Fruit fly (Drosophila melanogaster): ENCODE data around the gene ckd.

ckd gene

DNA sequence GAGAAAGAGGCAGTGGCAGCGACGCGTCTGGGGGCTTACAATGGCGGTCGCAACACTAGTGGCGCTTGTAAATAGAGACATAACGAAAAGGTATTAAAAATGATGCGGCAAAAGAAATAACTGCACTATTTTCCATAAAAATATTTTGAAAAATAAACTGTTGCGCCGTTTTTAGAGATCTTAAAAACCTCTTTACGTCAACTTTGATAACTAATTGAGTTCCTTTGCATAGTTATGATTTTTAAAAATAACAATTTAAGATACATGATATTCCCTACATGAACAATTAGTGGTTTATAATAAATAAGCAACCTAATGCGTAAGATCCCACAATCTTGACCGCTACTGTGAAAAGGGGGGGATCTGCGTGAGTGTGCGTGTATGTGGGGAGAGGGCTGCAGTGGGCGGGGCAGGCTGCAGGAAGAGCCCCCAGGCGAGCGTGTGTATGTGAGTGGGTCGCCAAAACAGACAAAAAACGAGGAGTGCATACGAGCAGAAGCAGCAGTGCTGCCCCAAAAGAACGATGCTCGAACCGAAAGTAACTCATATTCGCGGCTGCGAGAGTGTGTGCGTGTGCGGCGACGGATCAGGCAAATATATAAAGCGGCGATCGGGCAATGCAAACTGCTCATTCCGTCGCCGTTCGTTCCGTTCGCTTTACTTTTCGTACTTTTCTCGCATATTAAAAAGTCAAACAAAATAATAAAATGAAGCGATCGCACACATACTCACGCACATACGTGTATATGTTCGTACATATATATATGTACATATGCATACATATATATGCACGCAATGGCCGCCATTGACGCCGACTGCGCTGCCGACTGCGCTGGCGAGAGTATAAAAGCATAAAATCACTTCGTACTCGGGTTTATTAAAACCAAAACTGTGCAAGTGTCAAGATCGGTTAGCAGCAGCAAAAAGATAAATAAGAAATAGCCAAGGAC is 8.7 kb upstream of the ckd start:
- no peak for TF ChIP-seq pan (optimal IDR thresholded peaks at IDR 0.05)
- no peak for TF ChIP-seq Dll (optimal IDR thresholded peaks at IDR 0.05)
- no peak for TF ChIP-seq CG8478 (optimal IDR thresholded peaks at IDR 0.05)
- TF ChIP-seq psq (optimal IDR thresholded peaks at IDR 0.05): no peak
- TF ChIP-seq EcR (GFP tag; optimal IDR thresholded peaks at IDR 0.05): no peak
- no peak for TF ChIP-seq usp (GFP tag; optimal IDR thresholded peaks at IDR 0.05)

DNA sequence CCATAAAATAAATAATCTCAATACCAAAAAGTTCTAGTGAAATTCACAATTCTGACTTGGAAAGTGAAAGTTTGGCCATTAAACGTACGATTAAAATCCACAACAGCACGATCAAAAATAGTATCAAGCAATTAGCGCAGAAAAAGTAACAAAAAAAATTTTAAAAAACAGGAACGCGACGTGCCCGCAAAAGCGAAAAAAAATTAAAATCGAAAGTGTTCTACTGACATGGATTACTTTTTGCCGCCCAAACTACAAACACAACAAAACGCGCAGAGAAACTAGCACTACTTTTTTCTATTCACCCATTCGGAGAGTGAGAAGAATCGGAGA is 8.0 kb upstream of the ckd start:
- TF ChIP-seq pan (optimal IDR thresholded peaks at IDR 0.05): no peak
- TF ChIP-seq usp (GFP tag; optimal IDR thresholded peaks at IDR 0.05): no peak
- TF ChIP-seq psq (optimal IDR thresholded peaks at IDR 0.05): no peak
- no peak for TF ChIP-seq CG8478 (optimal IDR thresholded peaks at IDR 0.05)
- no peak for TF ChIP-seq EcR (GFP tag; optimal IDR thresholded peaks at IDR 0.05)
- no peak for TF ChIP-seq Dll (optimal IDR thresholded peaks at IDR 0.05)

DNA sequence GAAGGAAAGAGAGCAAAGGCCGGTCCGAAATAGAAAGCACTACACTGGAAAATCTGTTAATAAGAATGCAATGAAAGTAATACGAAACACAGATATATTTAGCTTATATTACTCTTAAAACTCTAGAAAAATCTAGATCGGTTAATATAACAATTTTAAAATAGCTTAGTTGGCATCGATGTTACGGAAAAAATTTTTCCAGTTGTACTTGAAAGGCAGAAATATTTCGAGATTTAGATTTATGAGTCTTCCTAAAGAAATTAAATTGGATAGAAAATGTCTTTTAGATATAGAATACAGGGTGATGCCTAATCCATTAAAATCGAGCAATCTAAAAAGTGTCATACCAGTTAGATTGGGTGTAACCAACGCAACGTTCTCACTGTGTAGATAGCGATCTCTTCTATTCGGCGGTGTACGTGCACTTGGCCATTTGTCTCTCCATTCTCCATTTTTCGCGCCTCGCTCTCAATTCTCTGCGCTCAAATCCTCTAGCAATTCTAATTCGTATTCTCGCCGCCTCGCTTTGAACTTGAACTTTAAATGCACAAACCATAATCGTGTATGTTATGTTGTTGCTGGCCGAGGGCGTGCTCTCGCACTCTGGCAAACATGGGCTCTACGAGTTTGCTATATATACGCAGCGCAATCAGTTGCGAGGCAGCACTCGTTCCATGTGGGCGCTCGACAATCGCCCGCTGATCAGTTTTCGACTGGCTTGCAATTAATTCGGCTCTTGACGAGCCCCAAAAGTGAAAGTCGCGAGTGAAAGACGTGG is 7.5 kb upstream of the ckd start:
- no peak for TF ChIP-seq psq (optimal IDR thresholded peaks at IDR 0.05)
- TF ChIP-seq usp (GFP tag; optimal IDR thresholded peaks at IDR 0.05): no peak
- no peak for TF ChIP-seq CG8478 (optimal IDR thresholded peaks at IDR 0.05)
- no peak for TF ChIP-seq pan (optimal IDR thresholded peaks at IDR 0.05)

DNA sequence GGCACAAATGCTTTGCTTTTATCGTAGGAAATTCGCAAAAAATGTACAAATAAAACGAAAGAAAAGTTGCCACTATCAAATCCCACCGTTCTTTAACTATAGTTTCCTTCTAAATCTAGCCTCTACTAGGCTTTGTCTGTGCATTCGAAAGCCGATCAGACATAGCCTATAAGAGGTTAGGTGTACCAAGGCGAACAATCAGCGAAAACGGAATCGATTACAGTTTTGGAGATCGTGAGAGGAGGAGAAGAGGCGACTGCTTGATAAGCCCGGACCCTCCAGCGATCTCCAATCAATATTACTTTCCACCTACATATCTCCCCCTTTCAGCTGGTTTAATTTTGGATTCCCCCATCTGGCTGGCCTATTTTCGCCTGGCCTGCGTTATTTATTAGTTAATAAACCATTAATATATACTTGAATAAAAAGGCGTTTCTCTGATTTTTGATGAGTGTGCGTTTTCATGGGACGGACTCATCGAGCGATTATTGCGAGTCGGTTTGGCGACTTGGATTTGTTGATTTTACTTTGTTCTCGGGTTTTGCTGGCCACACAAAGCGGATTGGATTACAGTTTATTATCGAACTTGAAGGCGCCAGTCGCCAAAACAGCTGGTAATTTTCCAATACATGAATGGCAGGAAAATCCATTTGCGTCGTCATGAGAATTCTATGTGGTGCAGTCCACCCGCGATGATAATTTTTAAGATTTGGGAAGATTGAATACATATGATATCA is 6.6 kb upstream of the ckd start:
- TF ChIP-seq EcR (GFP tag; optimal IDR thresholded peaks at IDR 0.05): no peak
- no peak for TF ChIP-seq pan (optimal IDR thresholded peaks at IDR 0.05)
- TF ChIP-seq psq (optimal IDR thresholded peaks at IDR 0.05): no peak
- no peak for TF ChIP-seq CG8478 (optimal IDR thresholded peaks at IDR 0.05)
- no peak for TF ChIP-seq Dll (optimal IDR thresholded peaks at IDR 0.05)
- TF ChIP-seq usp (GFP tag; optimal IDR thresholded peaks at IDR 0.05): no peak

DNA sequence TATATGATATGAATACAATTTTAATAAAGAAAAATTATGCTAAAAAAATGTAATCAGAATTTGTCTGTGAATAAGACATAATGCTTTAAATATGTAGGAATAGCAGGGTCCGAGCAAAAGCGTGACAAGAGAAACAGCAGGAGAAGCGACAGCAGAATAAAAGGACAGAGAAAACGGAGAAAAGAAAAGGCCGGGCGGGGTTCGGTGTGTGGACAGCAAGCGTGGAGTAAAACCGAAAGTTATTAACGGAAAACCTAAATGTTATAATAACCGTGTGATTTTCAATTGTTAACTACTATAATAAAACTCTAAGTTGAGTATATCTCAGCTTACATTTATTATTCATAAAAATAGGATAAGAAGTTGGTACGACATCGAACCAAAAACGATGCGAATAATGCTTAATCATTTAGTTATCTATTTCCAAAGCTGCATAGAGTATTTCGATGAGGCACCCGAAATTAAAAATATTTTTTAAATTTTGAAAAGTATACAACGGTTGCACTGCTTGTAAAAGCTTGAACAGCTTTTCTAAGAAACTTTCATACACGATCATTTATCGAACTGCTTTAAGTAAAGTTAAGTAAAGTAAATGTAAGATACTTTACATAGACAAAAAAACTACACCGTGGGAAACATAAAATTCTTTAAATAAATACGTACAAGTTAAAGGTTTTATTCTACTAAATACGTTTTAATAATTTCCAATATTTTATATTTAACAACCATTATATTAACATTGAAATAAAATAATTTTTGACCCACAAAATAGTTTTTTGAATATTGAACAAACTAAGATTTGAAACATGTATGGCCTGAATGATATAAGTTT is 5.8 kb upstream of the ckd start:
- TF ChIP-seq usp (GFP tag; optimal IDR thresholded peaks at IDR 0.05): no peak
- TF ChIP-seq pan (optimal IDR thresholded peaks at IDR 0.05): no peak
- no peak for TF ChIP-seq psq (optimal IDR thresholded peaks at IDR 0.05)
- TF ChIP-seq CG8478 (optimal IDR thresholded peaks at IDR 0.05): no peak
- TF ChIP-seq EcR (GFP tag; optimal IDR thresholded peaks at IDR 0.05): no peak
- TF ChIP-seq Dll (optimal IDR thresholded peaks at IDR 0.05): no peak

DNA sequence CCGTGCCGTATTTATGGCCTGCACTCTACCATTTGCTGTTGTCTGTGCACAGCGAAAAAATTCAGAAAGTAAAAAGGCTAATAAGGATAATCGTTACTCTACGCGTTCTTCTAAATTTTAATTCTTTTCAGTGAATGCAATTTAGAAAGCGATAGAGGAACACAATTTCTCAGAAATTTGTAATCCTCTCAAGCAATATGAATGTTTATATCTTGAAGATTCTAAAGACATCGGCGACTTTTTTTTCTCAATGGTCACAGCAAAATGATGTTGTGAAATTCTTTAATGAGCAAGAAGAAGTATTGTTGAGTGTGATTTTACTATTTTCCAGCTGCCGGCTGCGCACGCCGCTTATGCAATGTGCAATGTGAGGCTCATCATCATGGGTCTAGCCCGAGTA is 4.8 kb upstream of the ckd start:
- TF ChIP-seq psq (optimal IDR thresholded peaks at IDR 0.05) (no peak), CG8478 (optimal IDR thresholded peaks at IDR 0.05) (no peak), pan (optimal IDR thresholded peaks at IDR 0.05) (no peak), EcR (GFP tag; optimal IDR thresholded peaks at IDR 0.05) (no peak), Dll (optimal IDR thresholded peaks at IDR 0.05) (no peak), usp (GFP tag; optimal IDR thresholded peaks at IDR 0.05) (no peak)

DNA sequence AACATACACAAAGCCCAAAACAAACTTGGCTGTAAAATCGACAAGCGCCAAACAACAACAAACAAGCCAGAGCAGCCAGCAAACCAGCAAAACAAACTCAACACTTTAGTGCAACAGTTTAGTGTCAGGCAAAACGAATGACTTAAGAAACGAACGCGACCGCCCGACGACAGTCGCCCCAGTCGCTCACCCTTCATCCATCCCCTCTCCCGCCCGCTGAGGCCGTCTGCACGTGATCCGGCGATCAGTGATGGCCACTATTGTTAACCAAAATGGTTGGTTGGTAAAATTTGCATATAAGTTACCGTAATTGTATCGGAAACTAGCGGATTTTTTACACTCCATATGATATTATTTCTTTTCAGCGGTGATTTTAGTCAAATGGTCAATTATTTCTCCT is 4.0 kb upstream of the ckd start:
- TF ChIP-seq pan (optimal IDR thresholded peaks at IDR 0.05) (no peak), psq (optimal IDR thresholded peaks at IDR 0.05) (no peak), usp (GFP tag; optimal IDR thresholded peaks at IDR 0.05) (no peak), Dll (optimal IDR thresholded peaks at IDR 0.05) (no peak), CG8478 (optimal IDR thresholded peaks at IDR 0.05) (no peak), EcR (GFP tag; optimal IDR thresholded peaks at IDR 0.05) (no peak)

DNA sequence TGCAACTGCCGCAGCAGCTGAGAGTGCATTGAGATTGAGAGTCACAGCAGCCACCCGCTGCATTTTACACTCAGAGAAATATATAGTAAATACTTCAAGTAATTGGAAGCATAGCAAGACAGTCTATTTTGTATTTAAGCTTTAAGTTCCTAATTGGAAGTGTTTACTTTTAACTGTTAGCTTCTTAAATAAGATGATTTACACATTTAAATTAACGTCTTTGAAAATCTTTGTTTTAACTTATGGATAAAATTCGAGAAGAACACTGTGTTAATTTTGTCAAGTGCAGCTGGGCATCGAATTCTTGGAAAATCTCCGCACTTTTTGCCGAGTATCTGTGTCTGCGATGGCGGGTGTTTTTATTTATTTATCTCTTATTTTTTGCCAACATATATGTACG is 2.0 kb downstream of the ckd start:
- TF ChIP-seq psq (optimal IDR thresholded peaks at IDR 0.05) (no peak), pan (optimal IDR thresholded peaks at IDR 0.05) (no peak), usp (GFP tag; optimal IDR thresholded peaks at IDR 0.05) (no peak), EcR (GFP tag; optimal IDR thresholded peaks at IDR 0.05) (no peak), CG8478 (optimal IDR thresholded peaks at IDR 0.05) (no peak), Dll (optimal IDR thresholded peaks at IDR 0.05) (no peak)

DNA sequence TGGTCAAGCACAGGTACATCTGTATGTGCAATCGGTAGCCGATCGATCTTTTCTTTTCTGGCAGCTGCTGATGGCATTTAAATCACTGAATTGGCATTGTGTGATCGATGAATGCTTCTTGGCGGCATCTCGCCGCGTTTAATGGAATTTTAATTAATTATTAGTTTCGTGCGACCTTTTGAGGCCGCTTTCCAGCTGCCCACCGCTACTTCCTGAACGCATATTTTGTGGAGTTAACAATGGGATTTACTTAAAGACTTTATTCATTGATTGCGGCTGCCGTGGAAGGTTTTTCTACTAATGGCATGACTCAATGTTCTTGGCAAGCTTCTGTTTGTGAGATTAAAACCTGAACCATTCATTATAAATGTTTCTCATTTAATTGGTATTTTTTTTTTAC is 4.0 kb downstream of the ckd start:
- TF ChIP-seq usp (GFP tag; optimal IDR thresholded peaks at IDR 0.05): no peak
- TF ChIP-seq psq (optimal IDR thresholded peaks at IDR 0.05): no peak
- TF ChIP-seq EcR (GFP tag; optimal IDR thresholded peaks at IDR 0.05): no peak
- TF ChIP-seq pan (optimal IDR thresholded peaks at IDR 0.05): no peak
- no peak for TF ChIP-seq Dll (optimal IDR thresholded peaks at IDR 0.05)
- no peak for TF ChIP-seq CG8478 (optimal IDR thresholded peaks at IDR 0.05)

DNA sequence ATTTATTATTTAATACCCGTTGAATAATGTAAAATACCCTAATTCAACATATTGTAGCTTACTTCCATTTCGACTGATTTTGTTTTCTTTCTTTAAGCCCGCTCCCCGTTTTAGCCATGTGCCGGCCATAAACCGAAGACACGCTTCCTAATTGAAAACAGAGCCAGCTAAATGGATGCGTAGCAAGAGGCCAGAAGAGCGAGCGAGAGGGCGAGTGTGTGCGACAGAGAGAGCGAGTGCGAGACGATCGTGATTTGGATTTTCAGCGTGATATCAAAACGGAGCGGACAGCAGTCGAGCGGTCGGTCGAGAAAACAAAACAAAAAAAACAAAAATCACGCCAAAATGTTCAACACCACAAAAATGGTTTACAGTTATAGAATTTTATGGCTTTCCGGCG is 8.6 kb downstream of the ckd start:
- TF ChIP-seq EcR (GFP tag; optimal IDR thresholded peaks at IDR 0.05) (no peak), usp (GFP tag; optimal IDR thresholded peaks at IDR 0.05) (no peak), CG8478 (optimal IDR thresholded peaks at IDR 0.05) (no peak)

DNA sequence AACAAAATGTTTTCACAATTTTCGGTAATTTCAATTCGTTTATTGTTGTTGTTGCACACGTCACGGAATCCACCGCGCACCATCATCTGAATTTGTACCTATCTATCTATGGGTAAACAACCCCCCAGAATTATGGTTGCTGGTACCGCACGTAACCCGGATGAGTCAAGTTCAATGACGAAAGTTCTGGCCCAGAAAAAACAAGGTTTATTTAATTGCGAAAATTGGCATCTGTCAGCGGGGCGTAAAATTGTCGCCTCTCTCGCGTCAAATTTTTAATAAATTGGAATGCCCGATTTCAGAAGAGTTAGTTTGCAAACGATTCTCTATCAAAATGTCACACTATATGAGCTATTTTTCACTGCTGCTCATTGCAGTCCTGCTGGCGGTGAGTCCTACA is 10.5 kb downstream of the ckd start, which contains the start of gene CG34265:
TSS of gene CG34265 (plus strand) at position 301 of the 400 bp plus-strand sequence.
- no peak for TF ChIP-seq CG8478 (optimal IDR thresholded peaks at IDR 0.05)
- no peak for TF ChIP-seq pan (optimal IDR thresholded peaks at IDR 0.05)
- TF ChIP-seq Dll (optimal IDR thresholded peaks at IDR 0.05): no peak
- no peak for TF ChIP-seq usp (GFP tag; optimal IDR thresholded peaks at IDR 0.05)
- no peak for TF ChIP-seq psq (optimal IDR thresholded peaks at IDR 0.05)
- TF ChIP-seq EcR (GFP tag; optimal IDR thresholded peaks at IDR 0.05): no peak
